Fruit fly (Drosophila melanogaster) whole organism, embryonic: ENCODE data around the gene CG43322.

Experiments
- BEAF-32 ChIP-seq: fragments of 200-800 bp; sonication (Bioruptor generic); optimal IDR thresholded peaks from 3 replicates; lab custom pipeline; 2017; ENCODE audit warnings: missing biosample characterization, missing genetic modification characterization, mild to moderate bottlenecking, moderate library complexity, missing genetic modification reagents
- CG10321 ChIP-seq: fragments of 200-800 bp; sonication (Bioruptor generic); IDR thresholded peaks from 2 replicates; pipeline ENCODE4 v1.3.6; 2022; ENCODE audit warnings: missing biosample characterization, missing genetic modification characterization
- CG10654 ChIP-seq: fragments of 200-800 bp; sonication (Bioruptor generic); optimal IDR thresholded peaks from 2 replicates; lab custom pipeline; 2016; ENCODE audit warnings: missing biosample characterization, missing genetic modification characterization
- CG11504 ChIP-seq: fragments of 200-800 bp; sonication (Bioruptor generic); optimal IDR thresholded peaks from 3 replicates; lab custom pipeline; 2019; ENCODE audit warnings: missing biosample characterization, mild to moderate bottlenecking, missing genetic modification characterization, moderate library complexity
- CG11723 ChIP-seq: fragments of 200-800 bp; sonication (Bioruptor generic); optimal IDR thresholded peaks from 2 replicates; lab custom pipeline; 2017; ENCODE audit warnings: missing biosample characterization, mild to moderate bottlenecking, missing genetic modification characterization
- CG12219 ChIP-seq: fragments of 200-800 bp; sonication (Bioruptor generic); optimal IDR thresholded peaks from 3 replicates; lab custom pipeline; 2018; ENCODE audit warnings: missing biosample characterization, mild to moderate bottlenecking, missing genetic modification characterization
- CG12744 ChIP-seq: fragments of 200-800 bp; sonication (Bioruptor generic); optimal IDR thresholded peaks from 2 replicates; lab custom pipeline; 2016; ENCODE audit warnings: missing biosample characterization, missing genetic modification characterization
- CG13287 ChIP-seq: fragments of 200-800 bp; sonication (Bioruptor generic); IDR thresholded peaks from 2 replicates; pipeline ENCODE4 v1.3.6; 2022; ENCODE audit warnings: missing biosample characterization, missing genetic modification characterization; ENCODE audit not compliant: partially characterized antibody
- CG13775 ChIP-seq: fragments of 200-800 bp; sonication (Bioruptor generic); optimal IDR thresholded peaks from 3 replicates; lab custom pipeline; 2017; ENCODE audit warnings: missing biosample characterization, mild to moderate bottlenecking, missing genetic modification characterization
- CG18619 ChIP-seq: fragments of 200-800 bp; sonication (Bioruptor generic); optimal IDR thresholded peaks from 3 replicates; lab custom pipeline; 2017; ENCODE audit warnings: missing biosample characterization, mild to moderate bottlenecking, missing genetic modification characterization
- CG2889 ChIP-seq: fragments of 200-800 bp; sonication (Bioruptor generic); IDR thresholded peaks from 3 replicates; pipeline ENCODE4 v1.3.6; 2022; ENCODE audit warnings: missing biosample characterization, missing genetic modification characterization
- CG3847 ChIP-seq: fragments of 200-800 bp; sonication (Bioruptor generic); IDR thresholded peaks from 2 replicates; pipeline ENCODE4 v1.3.6; 2022; ENCODE audit warnings: missing biosample characterization, missing genetic modification characterization
- CG3995 ChIP-seq: fragments of 200-800 bp; sonication (Bioruptor generic); optimal IDR thresholded peaks from 3 replicates; lab custom pipeline; 2016; ENCODE audit warnings: missing biosample characterization, missing genetic modification characterization
- CG5180 ChIP-seq: fragments of 200-800 bp; sonication (Bioruptor generic); optimal IDR thresholded peaks from 3 replicates; lab custom pipeline; 2017; ENCODE audit warnings: missing biosample characterization, missing genetic modification characterization, mild to moderate bottlenecking, moderate library complexity, missing genetic modification reagents
- CG6272 ChIP-seq: fragments of 200-800 bp; sonication (Bioruptor generic); IDR thresholded peaks from 2 replicates; pipeline ENCODE4 v1.3.6; 2022; ENCODE audit warnings: missing biosample characterization, missing genetic modification characterization
- CG7271 ChIP-seq: fragments of 200-800 bp; sonication (Bioruptor generic); optimal IDR thresholded peaks from 2 replicates; lab custom pipeline; 2018; ENCODE audit warnings: missing biosample characterization, mild to moderate bottlenecking, missing genetic modification characterization, moderate library complexity
- CG7987 ChIP-seq: fragments of 200-800 bp; sonication (Bioruptor generic); optimal IDR thresholded peaks from 2 replicates; lab custom pipeline; 2018; ENCODE audit warnings: missing biosample characterization, mild to moderate bottlenecking, missing genetic modification characterization, moderate library complexity
- CG9797 ChIP-seq: fragments of 200-800 bp; sonication (Bioruptor generic); optimal IDR thresholded peaks from 3 replicates; lab custom pipeline; 2018; ENCODE audit warnings: missing biosample characterization, mild to moderate bottlenecking, missing genetic modification characterization
- Camta ChIP-seq: fragments of 200-800 bp; sonication (Bioruptor generic); optimal IDR thresholded peaks from 2 replicates; lab custom pipeline; 2016; ENCODE audit warnings: missing biosample characterization, missing genetic modification characterization
- Dll ChIP-seq: fragments of 200-800 bp; sonication (Bioruptor generic); IDR thresholded peaks from 4 replicates; pipeline ENCODE4 v1.3.6; 2022; ENCODE audit warnings: missing biosample characterization, missing genetic modification characterization; ENCODE audit not compliant: partially characterized antibody
- Fer1 ChIP-seq: fragments of 200-800 bp; sonication (Bioruptor generic); optimal IDR thresholded peaks from 2 replicates; lab custom pipeline; 2017; ENCODE audit warnings: missing biosample characterization, mild to moderate bottlenecking, missing genetic modification characterization
- HHEX ChIP-seq: fragments of 200-800 bp; sonication (Bioruptor generic); optimal IDR thresholded peaks from 3 replicates; lab custom pipeline; 2017; ENCODE audit warnings: missing biosample characterization, mild to moderate bottlenecking, missing genetic modification characterization, missing genetic modification reagents
- Kr ChIP-seq: fragments of 200-800 bp; sonication (Bioruptor generic); optimal IDR thresholded peaks from 2 replicates; lab custom pipeline; 2017; ENCODE audit warnings: missing biosample characterization, mild to moderate bottlenecking, missing genetic modification characterization
- Mrtf ChIP-seq: fragments of 200-800 bp; sonication (Bioruptor generic); IDR thresholded peaks from 3 replicates; pipeline ENCODE4 v1.3.6; 2022; ENCODE audit warnings: missing biosample characterization, missing genetic modification characterization
- Nf-YC ChIP-seq: fragments of 200-800 bp; optimal IDR thresholded peaks from 3 replicates; lab custom pipeline; 2019; ENCODE audit warnings: missing biosample characterization, mild to moderate bottlenecking, missing genetic modification characterization, moderate library complexity
- Rfx ChIP-seq: fragments of 200-800 bp; sonication (Bioruptor generic); IDR thresholded peaks from 2 replicates; pipeline ENCODE4 v1.3.6; 2022; ENCODE audit warnings: missing biosample characterization, missing genetic modification characterization
- Scr ChIP-seq: fragments of 200-800 bp; sonication (Bioruptor generic); IDR thresholded peaks from 2 replicates; pipeline ENCODE4 v1.3.6; 2022; ENCODE audit warnings: missing biosample characterization, missing genetic modification characterization; ENCODE audit not compliant: partially characterized antibody
- Stat92E ChIP-seq, 3 experiments: fragments of >200 bp in 2 of 3; fragments of 200-800 bp in 1 of 3; sonication (Bioruptor generic) in 1 of 3; optimal IDR thresholded peaks; 2 replicates each; lab custom pipeline; 2017 to 2019; ENCODE audit warnings: missing biosample characterization in 3 of 3, missing genetic modification characterization in 3 of 3, mild to moderate bottlenecking in 1 of 3, moderate library complexity in 1 of 3
- ab ChIP-seq: fragments of 200-800 bp; sonication (Bioruptor generic); optimal IDR thresholded peaks from 2 replicates; lab custom pipeline; 2016; ENCODE audit warnings: missing biosample characterization, missing genetic modification characterization
- abd-A ChIP-seq: fragments of 200-800 bp; sonication (Bioruptor generic); optimal IDR thresholded peaks from 3 replicates; lab custom pipeline; 2019; ENCODE audit warnings: missing biosample characterization, mild to moderate bottlenecking, missing genetic modification characterization, moderate library complexity
- ara ChIP-seq: fragments of 200-800 bp; sonication (Bioruptor generic); IDR thresholded peaks from 2 replicates; pipeline ENCODE4 v1.3.6; 2022; ENCODE audit warnings: missing biosample characterization, missing genetic modification characterization
- bab2 ChIP-seq: fragments of 200-800 bp; sonication (Bioruptor generic); optimal IDR thresholded peaks from 2 replicates; lab custom pipeline; 2016; ENCODE audit warnings: missing biosample characterization, missing genetic modification characterization
- chinmo ChIP-seq: fragments of 200-800 bp; sonication (Bioruptor generic); IDR thresholded peaks from 4 replicates; pipeline ENCODE4 v1.3.6; 2022; ENCODE audit warnings: missing biosample characterization, missing genetic modification characterization; ENCODE audit not compliant: partially characterized antibody
- da ChIP-seq: fragments of 200-800 bp; sonication (Bioruptor generic); optimal IDR thresholded peaks from 2 replicates; lab custom pipeline; 2016; ENCODE audit warnings: missing biosample characterization, missing genetic modification characterization
- emc ChIP-seq: fragments of 200-800 bp; sonication (Bioruptor generic); optimal IDR thresholded peaks from 2 replicates; lab custom pipeline; 2016; ENCODE audit warnings: missing biosample characterization, missing genetic modification characterization
- ftz-f1 ChIP-seq: fragments of 200-800 bp; sonication (Bioruptor generic); optimal IDR thresholded peaks from 2 replicates; lab custom pipeline; 2016; ENCODE audit warnings: missing biosample characterization, missing genetic modification characterization
- gsb-n ChIP-seq: fragments of 200-800 bp; sonication (Bioruptor generic); optimal IDR thresholded peaks from 3 replicates; lab custom pipeline; 2018; ENCODE audit warnings: missing biosample characterization, mild to moderate bottlenecking, missing genetic modification characterization
- hb ChIP-seq: fragments of 200-800 bp; sonication (Bioruptor generic); IDR thresholded peaks from 3 replicates; pipeline ENCODE4 v1.3.6; 2022; ENCODE audit warnings: missing biosample characterization, missing genetic modification characterization; ENCODE audit not compliant: partially characterized antibody
- lab ChIP-seq: fragments of 200-800 bp; sonication (Bioruptor generic); optimal IDR thresholded peaks from 3 replicates; lab custom pipeline; 2017; ENCODE audit warnings: missing biosample characterization, missing genetic modification characterization, mild to moderate bottlenecking, moderate library complexity, missing genetic modification reagents
- nerfin-2 ChIP-seq: fragments of 200-800 bp; sonication (Bioruptor generic); IDR thresholded peaks from 2 replicates; pipeline ENCODE4 v1.3.6; 2022; ENCODE audit warnings: missing biosample characterization, missing genetic modification characterization; ENCODE audit not compliant: partially characterized antibody
- pfk ChIP-seq: fragments of 200-800 bp; sonication (Bioruptor generic); optimal IDR thresholded peaks from 2 replicates; lab custom pipeline; 2018; ENCODE audit warnings: missing biosample characterization, mild to moderate bottlenecking, missing genetic modification characterization, moderate library complexity
- pho ChIP-seq: fragments of 200-800 bp; sonication (Bioruptor generic); optimal IDR thresholded peaks from 2 replicates; lab custom pipeline; 2016; ENCODE audit warnings: missing biosample characterization, missing genetic modification characterization
- psq ChIP-seq: fragments of 200-800 bp; sonication (Bioruptor generic); optimal IDR thresholded peaks from 2 replicates; lab custom pipeline; 2017; ENCODE audit warnings: missing biosample characterization, missing genetic modification characterization
- pum ChIP-seq: fragments of 200-800 bp; sonication (Bioruptor generic); optimal IDR thresholded peaks from 2 replicates; lab custom pipeline; 2016; ENCODE audit warnings: missing biosample characterization, missing genetic modification characterization
- sc ChIP-seq, 3 experiments: fragments of >200 bp in 2 of 3; fragments of 200-800 bp in 1 of 3; sonication (Bioruptor generic) in 1 of 3; optimal IDR thresholded peaks; 2 replicates in 2 of 3; 3 replicates in 1 of 3; lab custom pipeline; 2017; ENCODE audit warnings: mild to moderate bottlenecking in 1 of 3, missing biosample characterization in 1 of 3, missing genetic modification characterization in 1 of 3, missing genetic modification reagents in 1 of 3
- tap ChIP-seq: fragments of 200-800 bp; optimal IDR thresholded peaks from 3 replicates; lab custom pipeline; 2019; ENCODE audit warnings: missing biosample characterization, mild to moderate bottlenecking, missing genetic modification characterization, moderate library complexity
- vnd ChIP-seq: fragments of 200-800 bp; sonication (Bioruptor generic); IDR thresholded peaks from 3 replicates; pipeline ENCODE4 v1.3.6; 2022; ENCODE audit warnings: missing biosample characterization, missing genetic modification characterization; ENCODE audit not compliant: partially characterized antibody
- zen2 ChIP-seq: fragments of 200-800 bp; sonication (Bioruptor generic); IDR thresholded peaks from 3 replicates; pipeline ENCODE4 v1.3.6; 2022; ENCODE audit warnings: missing biosample characterization, missing genetic modification characterization; ENCODE audit not compliant: partially characterized antibody
- zfh2 ChIP-seq: fragments of 200-800 bp; sonication (Bioruptor generic); optimal IDR thresholded peaks from 2 replicates; lab custom pipeline; 2016; ENCODE audit warnings: missing biosample characterization, missing genetic modification characterization

The CG43322 gene

dm6 chr2L:6967422-6968012 is 45.7 kb upstream of the CG43322 start, which contains the start of gene Sumo (continued):
- TF ChIP-seq CG7987 = no peak
- no peak for TF ChIP-seq CG10321 (GFP tag; lab: Robert Waterston, UW)
- TF ChIP-seq nerfin-2 (GFP tag; lab: Robert Waterston, UW) = peak; percentile 98
- TF ChIP-seq CG11504 (tag; lab: Kevin White, UChicago) = peak; percentile 39
- no peak for TF ChIP-seq CG12744
- no peak for TF ChIP-seq Fer1 (GFP tag; lab: Kevin White, UChicago)
- TF ChIP-seq Nf-YC (tag; lab: Kevin White, UChicago) = peak; percentile 31
- no peak for TF ChIP-seq bab2 (GFP tag; lab: Kevin White, UChicago)
- TF ChIP-seq chinmo (GFP tag; lab: Robert Waterston, UW) = peak; percentile 98
- peak; percentile 99 for TF ChIP-seq hb
- no peak for TF ChIP-seq tap
- TF ChIP-seq BEAF-32 = peak; percentile 98
- peak; percentile 59 for TF ChIP-seq CG13775
- no peak for TF ChIP-seq HHEX
- TF ChIP-seq CG11723 (GFP tag; lab: Kevin White, UChicago) = no peak
- TF ChIP-seq CG18619 (GFP tag; lab: Kevin White, UChicago) = peak; percentile 15
- no peak for TF ChIP-seq CG2889 (GFP tag; lab: Robert Waterston, UW)
- peak; percentile 96 for TF ChIP-seq Scr (GFP tag; lab: Robert Waterston, UW)
- no peak for TF ChIP-seq Camta (GFP tag; lab: Kevin White, UChicago)
- TF ChIP-seq Rfx = peak; percentile 76
- no peak for TF ChIP-seq pum (GFP tag; lab: Kevin White, UChicago)
- no peak for TF ChIP-seq sc (optimal IDR thresholded peaks at IDR 0.05; lab: Kevin White, UChicago)
- no peak for TF ChIP-seq sc (GFP tag; optimal IDR thresholded peaks at IDR 0.05; lab: Kevin White, UChicago)
- no peak for TF ChIP-seq CG12219
- TF ChIP-seq Mrtf (GFP tag; lab: Robert Waterston, UW) = no peak
- no peak for TF ChIP-seq da (GFP tag; lab: Kevin White, UChicago)
- peak; percentile 99 for TF ChIP-seq CG3995
- TF ChIP-seq CG6272 (GFP tag; lab: Robert Waterston, UW) = peak; percentile 80
- no peak for TF ChIP-seq ab
- no peak for TF ChIP-seq ara (GFP tag; lab: Robert Waterston, UW)
- peak; percentile 99 for TF ChIP-seq vnd (GFP tag; lab: Robert Waterston, UW)
- no peak for TF ChIP-seq psq (GFP tag; lab: Kevin White, UChicago)
- TF ChIP-seq CG3847 = peak; percentile 47
- TF ChIP-seq CG9797 = peak; percentile 43
- peak; percentile 94 for TF ChIP-seq CG13287 (GFP tag; lab: Robert Waterston, UW)
- no peak for TF ChIP-seq Kr (GFP tag; lab: Kevin White, UChicago)
- no peak for TF ChIP-seq Stat92E (GFP tag; optimal IDR thresholded peaks at IDR 0.05; lab: Kevin White, UChicago)
- no peak for TF ChIP-seq gsb-n
- TF ChIP-seq CG5180 (GFP tag; lab: Kevin White, UChicago) = no peak
- TF ChIP-seq zen2 (GFP tag; lab: Robert Waterston, UW) = peak; percentile 99
- TF ChIP-seq lab (GFP tag; lab: Kevin White, UChicago) = no peak
- no peak for TF ChIP-seq emc (GFP tag; lab: Kevin White, UChicago)
- TF ChIP-seq CG7271 (tag; lab: Kevin White, UChicago) = no peak
- no peak for TF ChIP-seq pfk
- no peak for TF ChIP-seq zfh2 (GFP tag; lab: Kevin White, UChicago)
- no peak for TF ChIP-seq abd-A (tag; lab: Kevin White, UChicago)
- TF ChIP-seq CG10654 (GFP tag; lab: Kevin White, UChicago) = no peak
- peak; percentile 85 for TF ChIP-seq Dll (GFP tag; lab: Robert Waterston, UW)
- no peak for TF ChIP-seq pho (GFP tag; lab: Kevin White, UChicago)
- no peak for TF ChIP-seq ftz-f1
